Fruit fly (Drosophila melanogaster) ovary, adult (tissue): ENCODE data around the gene cyc.

ENCODE experiments used
- CG17801 ChIP-seq: fragments of 200-800 bp; optimal IDR thresholded peaks from 2 replicates; lab custom pipeline; 2019; ENCODE audit warnings: missing biosample characterization, mild to moderate bottlenecking, missing genetic modification characterization, moderate library complexity; ENCODE audit not compliant: partially characterized antibody

Gene cyc

dm6 chr3L:19815472-19816150 lies at the start of gene cyc:
cyc (minus strand) TSS chr3L:19815938.
- TF ChIP-seq CG17801 (GFP tag; lab: Kevin White, UChicago), result peak; percentile 40

DNA sequence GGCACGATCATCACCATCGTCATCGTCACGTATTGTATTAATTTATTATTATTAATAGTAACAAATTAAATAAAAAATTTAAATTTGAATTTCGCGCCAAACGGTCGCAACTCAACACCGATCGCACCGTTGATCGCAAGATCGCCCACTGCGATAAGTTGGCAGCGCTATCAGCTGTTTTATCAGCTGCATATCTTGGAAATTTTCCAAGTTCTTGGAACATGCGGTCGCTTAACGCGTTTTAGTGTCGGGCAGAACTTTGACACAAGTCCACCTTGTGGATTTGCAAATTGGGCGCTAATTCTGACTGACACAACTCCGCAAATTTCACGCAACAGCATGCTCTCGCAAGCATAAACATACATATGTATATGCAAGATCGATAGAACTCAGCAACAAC lies 45.5 kb upstream of the cyc start:
- peak; percentile 74 for TF ChIP-seq CG17801 (GFP tag; lab: Kevin White, UChicago)

- no peak for TF ChIP-seq CG17801 (GFP tag; lab: Kevin White, UChicago)
Measured at dm6 chr3L:19857923-19858490, 42.3 kb upstream of the cyc start.

dm6 chr3L:19848080-19848479 lies 32.3 kb upstream of the cyc start:
- TF ChIP-seq CG17801 (GFP tag; lab: Kevin White, UChicago), result no peak

- TF ChIP-seq CG17801 (GFP tag; lab: Kevin White, UChicago), result no peak
Measured at dm6 chr3L:19846960-19847359, 31.2 kb upstream of the cyc start.

DNA sequence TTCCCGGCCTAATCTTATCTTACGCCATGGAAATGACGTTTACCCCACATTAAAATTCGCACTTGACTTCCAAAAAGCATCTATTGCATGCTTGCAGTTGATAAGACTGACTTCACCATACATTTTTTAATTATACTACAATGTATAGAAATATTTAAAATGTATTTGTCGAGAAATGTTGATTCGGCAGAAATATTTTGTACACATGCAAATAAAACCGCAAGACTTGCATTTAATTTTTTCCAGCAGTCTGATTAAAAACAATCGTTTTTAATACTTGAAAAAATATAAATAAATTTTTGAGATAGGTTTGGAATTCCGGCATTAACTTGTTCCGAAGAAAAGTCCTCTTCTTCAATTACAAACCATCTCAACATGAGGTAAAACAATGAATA lies 30.2 kb upstream of the cyc start:
- no peak for TF ChIP-seq CG17801 (GFP tag; lab: Kevin White, UChicago)

dm6 chr3L:19845047-19845906 lies 29.5 kb upstream of the cyc start, which contains the start of gene Papss:
Papss (plus strand) TSS chr3L:19845293.
- peak; percentile 41 for TF ChIP-seq CG17801 (GFP tag; lab: Kevin White, UChicago)

dm6 chr3L:19844507-19844906 lies 28.8 kb upstream of the cyc start:
- no peak for TF ChIP-seq CG17801 (GFP tag; lab: Kevin White, UChicago)

dm6 chr3L:19836375-19836937 lies 20.7 kb upstream of the cyc start, which contains the start of gene kto:
kto (plus strand) TSS chr3L:19836614.
- peak; percentile 7 for TF ChIP-seq CG17801 (GFP tag; lab: Kevin White, UChicago)

- TF ChIP-seq CG17801 (GFP tag; lab: Kevin White, UChicago), result peak; percentile 53
Measured at dm6 chr3L:19834143-19834794, 18.5 kb upstream of the cyc start, which contains the start of the genes trc and CG32221. trc (minus strand) TSS chr3L:19834304. CG32221 (plus strand) TSS chr3L:19834670.

DNA sequence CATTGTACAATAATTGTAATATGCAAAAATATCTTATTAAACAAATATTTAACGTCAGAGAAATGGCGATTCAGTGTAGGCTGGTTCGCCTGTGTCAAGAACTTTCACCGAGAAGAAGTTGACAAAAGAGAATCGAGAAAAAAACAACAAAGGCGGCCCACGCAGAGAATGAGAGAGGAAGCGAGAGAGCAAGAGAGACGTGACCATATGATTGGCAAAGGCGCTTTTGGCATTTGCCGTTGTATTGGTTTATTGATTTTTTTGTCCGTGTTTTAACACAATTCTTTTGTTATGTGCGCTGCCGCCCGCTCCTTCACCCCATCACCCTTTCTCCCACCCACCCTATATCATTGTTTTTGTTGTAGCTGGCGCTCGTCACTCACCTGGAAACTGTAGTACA lies 17.5 kb upstream of the cyc start:
- TF ChIP-seq CG17801 (GFP tag; lab: Kevin White, UChicago), result no peak

dm6 chr3L:19818701-19819100 lies 3.0 kb upstream of the cyc start:
- no peak for TF ChIP-seq CG17801 (GFP tag; lab: Kevin White, UChicago)

DNA sequence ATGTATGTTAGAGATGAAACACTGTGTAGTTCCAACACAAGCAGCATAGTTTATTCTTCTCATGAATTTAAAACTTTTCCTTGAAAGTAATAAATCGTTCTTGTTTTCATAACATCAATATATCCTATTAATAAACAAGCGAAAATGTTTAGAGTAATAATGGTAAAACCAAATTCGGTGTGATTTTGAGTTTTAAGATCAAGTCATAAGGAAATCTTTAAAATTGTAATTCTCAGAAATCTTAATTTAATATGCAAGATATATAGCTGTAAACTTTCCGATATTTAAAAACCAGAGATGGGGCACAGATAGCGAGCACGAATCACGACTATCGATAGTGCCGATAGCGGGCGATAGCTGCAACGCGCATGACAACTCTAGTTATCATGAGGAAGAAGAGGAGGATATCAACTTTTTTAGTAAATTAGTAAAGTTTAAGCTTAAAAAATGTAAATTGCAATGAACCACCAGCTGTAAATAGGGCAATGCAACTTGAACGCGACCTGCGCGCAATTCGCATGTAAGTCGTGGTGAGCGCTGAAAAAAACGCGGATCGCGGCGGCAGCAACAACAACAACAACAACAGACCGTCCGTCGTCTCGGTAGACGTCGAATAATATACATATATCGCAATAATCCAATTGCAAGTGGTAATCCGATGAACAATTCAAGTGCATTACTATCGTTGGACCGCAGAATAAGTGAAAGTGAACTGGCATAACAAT lies 2.2 kb upstream of the cyc start, which contains the start of the genes Fibp and Deaf1:
Fibp (minus strand) TSS at position 161 of the 725 bp plus-strand sequence.
Deaf1 (plus strand) TSS at position 368 of the 725 bp plus-strand sequence.
- TF ChIP-seq CG17801 (GFP tag; lab: Kevin White, UChicago), result peak; percentile 66
